Worm (Caenorhabditis elegans) whole organism, L4 larva: ENCODE measurements around the gene F53A2.11.
A peak's percentile ranks its signal among the peaks of the same experiment; 100 is the strongest.

Experiments used
- F10B5.3 ChIP-seq: sonication (generic microtip); optimal IDR thresholded peaks from 2 replicates; lab custom pipeline; 2016; ENCODE audit warnings: mild to moderate bottlenecking, missing genetic modification characterization, missing compliant biosample characterization
- F37D6.2 ChIP-seq: sonication (generic microtip); optimal IDR thresholded peaks from 2 replicates; lab custom pipeline; 2016; ENCODE audit warnings: mild to moderate bottlenecking, missing genetic modification characterization, missing compliant biosample characterization
- R02D3.7 ChIP-seq: fragments of 150-350 bp; sonication (generic microtip); optimal IDR thresholded peaks from 3 replicates; lab custom pipeline; 2014; ENCODE audit warnings: missing biosample characterization, missing genetic modification characterization
- T26A8.4 ChIP-seq: fragments of 200-800 bp; sonication (Bioruptor generic); IDR thresholded peaks from 2 replicates; pipeline ENCODE4 v1.3.6; 2022; ENCODE audit warnings: missing genetic modification characterization, missing compliant biosample characterization
- Y105C5A.15 ChIP-seq: fragments of 200-800 bp; sonication (Bioruptor generic); IDR thresholded peaks from 2 replicates; pipeline ENCODE4 v1.3.6; 2022; ENCODE audit warnings: missing genetic modification characterization, missing compliant biosample characterization
- ZK337.2 ChIP-seq: fragments of 200-800 bp; sonication (Bioruptor generic); IDR thresholded peaks from 2 replicates; pipeline ENCODE4 v1.3.6; 2022; ENCODE audit warnings: missing genetic modification reagents, missing genetic modification characterization, missing compliant biosample characterization
- aha-1 ChIP-seq: fragments of 150-350 bp; peaks from one replicate; lab custom pipeline; 2014; ENCODE audit warnings: missing biosample characterization, missing genetic modification characterization
- ceh-28 ChIP-seq: fragments of 150-350 bp; optimal IDR thresholded peaks from 2 replicates; lab custom pipeline; 2014; ENCODE audit warnings: missing biosample characterization, missing genetic modification reagents, missing genetic modification characterization
- ceh-32 ChIP-seq: sonication (generic microtip); optimal IDR thresholded peaks from 2 replicates; lab custom pipeline; 2016; ENCODE audit warnings: mild to moderate bottlenecking, missing genetic modification characterization, missing compliant biosample characterization; ENCODE audit not compliant: poor library complexity
- ceh-82 ChIP-seq: sonication (generic microtip); optimal IDR thresholded peaks from 2 replicates; lab custom pipeline; 2017; ENCODE audit warnings: missing biosample characterization, missing genetic modification characterization
- ces-1 ChIP-seq: fragments of 150-350 bp; sonication (generic microtip); optimal IDR thresholded peaks from 4 replicates; lab custom pipeline; 2014; ENCODE audit warnings: missing biosample characterization, missing genetic modification reagents, missing genetic modification characterization
- cey-2 ChIP-seq: sonication (generic microtip); optimal IDR thresholded peaks from 3 replicates; lab custom pipeline; 2017; ENCODE audit warnings: missing genetic modification characterization, mild to moderate bottlenecking, missing compliant biosample characterization, antibody characterized with exemption, borderline replicate concordance; ENCODE audit not compliant: insufficient read depth
- ctbp-1 ChIP-seq: fragments of 200-800 bp; sonication (Bioruptor generic); IDR thresholded peaks from 2 replicates; pipeline ENCODE4 v1.3.6; 2022; ENCODE audit warnings: missing genetic modification reagents, missing genetic modification characterization, missing compliant biosample characterization
- dmd-8 ChIP-seq: fragments of 200-800 bp; sonication (Bioruptor generic); IDR thresholded peaks from 2 replicates; pipeline ENCODE4 v1.3.6; 2022; ENCODE audit warnings: missing genetic modification characterization, missing compliant biosample characterization
- dpl-1 ChIP-seq: fragments of 150-350 bp; optimal IDR thresholded peaks from 2 replicates; lab custom pipeline; 2014; ENCODE audit warnings: missing biosample characterization, missing genetic modification reagents, missing genetic modification characterization
- egl-43 ChIP-seq: fragments of 200-800 bp; sonication (Bioruptor generic); IDR thresholded peaks from 2 replicates; pipeline ENCODE4 v1.3.6; 2022; ENCODE audit warnings: missing genetic modification reagents, missing genetic modification characterization, missing compliant biosample characterization
- fkh-10 ChIP-seq: fragments of 150-350 bp; optimal IDR thresholded peaks from 2 replicates; lab custom pipeline; 2014; ENCODE audit warnings: missing biosample characterization, missing genetic modification reagents, missing genetic modification characterization
- fos-1 ChIP-seq: fragments of 150-350 bp; optimal IDR thresholded peaks from 2 replicates; lab custom pipeline; 2014; ENCODE audit warnings: missing biosample characterization, missing genetic modification characterization
- gei-8 ChIP-seq: fragments of 200-800 bp; sonication (Bioruptor generic); optimal IDR thresholded peaks from 2 replicates; lab custom pipeline; 2018; ENCODE audit warnings: mild to moderate bottlenecking, missing genetic modification characterization, missing compliant biosample characterization
- hlh-11 ChIP-seq: fragments of 200-800 bp; sonication (Bioruptor generic); optimal IDR thresholded peaks from 2 replicates; lab custom pipeline; 2018; ENCODE audit warnings: mild to moderate bottlenecking, missing genetic modification characterization, missing compliant biosample characterization
- hlh-30 ChIP-seq: sonication (generic microtip); optimal IDR thresholded peaks from 2 replicates; lab custom pipeline; 2017; ENCODE audit warnings: antibody characterized with exemption, mild to moderate bottlenecking, missing genetic modification characterization, missing compliant biosample characterization; ENCODE audit not compliant: insufficient read depth
- jun-1 ChIP-seq: fragments of 150-350 bp; optimal IDR thresholded peaks from 2 replicates; lab custom pipeline; 2014; ENCODE audit warnings: missing biosample characterization, missing genetic modification reagents, missing genetic modification characterization
- lin-15B ChIP-seq: fragments of 150-350 bp; sonication (generic microtip); optimal IDR thresholded peaks from 3 replicates; lab custom pipeline; 2014; ENCODE audit warnings: missing biosample characterization, missing genetic modification characterization
- lin-29 ChIP-seq: fragments of 200-800 bp; sonication (Bioruptor generic); IDR thresholded peaks from 2 replicates; pipeline ENCODE4 v1.3.6; 2022; ENCODE audit warnings: missing genetic modification reagents, missing genetic modification characterization, missing compliant biosample characterization
- lin-38 ChIP-seq: fragments of 200-800 bp; sonication (Bioruptor generic); IDR thresholded peaks from 2 replicates; pipeline ENCODE4 v1.3.6; 2022; ENCODE audit warnings: missing genetic modification reagents, missing genetic modification characterization, missing compliant biosample characterization
- mdt-29 ChIP-seq: fragments of 200-800 bp; sonication (Bioruptor generic); IDR thresholded peaks from 2 replicates; pipeline ENCODE4 v1.3.6; 2022; ENCODE audit warnings: missing genetic modification reagents, missing genetic modification characterization, missing compliant biosample characterization
- mep-1 ChIP-seq: fragments of 150-350 bp; sonication (generic microtip); optimal IDR thresholded peaks from 3 replicates; lab custom pipeline; 2014; ENCODE audit warnings: missing biosample characterization, missing genetic modification characterization
- mxl-2 ChIP-seq: fragments of 200-800 bp; sonication (Bioruptor generic); conservative IDR thresholded peaks from 2 replicates; pipeline ENCODE4 v1.3.6; 2022; ENCODE audit warnings: missing genetic modification reagents, missing genetic modification characterization, missing compliant biosample characterization
- nhr-111 ChIP-seq: fragments of 200-800 bp; sonication (Bioruptor generic); optimal IDR thresholded peaks from 2 replicates; lab custom pipeline; 2018; ENCODE audit warnings: mild to moderate bottlenecking, missing genetic modification characterization, missing compliant biosample characterization
- nhr-25 ChIP-seq: sonication (generic microtip); optimal IDR thresholded peaks from 2 replicates; lab custom pipeline; 2017; ENCODE audit warnings: missing genetic modification characterization, mild to moderate bottlenecking, missing compliant biosample characterization, antibody characterized with exemption, moderate library complexity, borderline replicate concordance; ENCODE audit not compliant: insufficient read depth
- nhr-28 ChIP-seq: fragments of 150-350 bp; optimal IDR thresholded peaks from 2 replicates; lab custom pipeline; 2014; ENCODE audit warnings: missing biosample characterization, missing genetic modification characterization
- nhr-41 ChIP-seq: fragments of 200-800 bp; sonication (Bioruptor generic); IDR thresholded peaks from 2 replicates; pipeline ENCODE4 v1.3.6; 2022; ENCODE audit warnings: missing genetic modification reagents, missing genetic modification characterization, missing compliant biosample characterization
- nhr-77 ChIP-seq: fragments of 150-350 bp; optimal IDR thresholded peaks from 2 replicates; lab custom pipeline; 2014; ENCODE audit warnings: missing biosample characterization, missing genetic modification characterization
- rbr-2 ChIP-seq: sonication (generic microtip); optimal IDR thresholded peaks from 2 replicates; lab custom pipeline; 2016; ENCODE audit warnings: missing genotype, missing genetic modification characterization, missing compliant biosample characterization
- saeg-2 ChIP-seq: fragments of 200-800 bp; sonication (Bioruptor generic); IDR thresholded peaks from 2 replicates; pipeline ENCODE4 v1.3.6; 2022; ENCODE audit warnings: missing genetic modification reagents, missing genetic modification characterization, missing compliant biosample characterization
- set-16 ChIP-seq: fragments of 200-800 bp; sonication (Bioruptor generic); IDR thresholded peaks from 2 replicates; pipeline ENCODE4 v1.3.6; 2022; ENCODE audit warnings: missing genetic modification reagents, missing genetic modification characterization, missing compliant biosample characterization
- snpc-1.2 ChIP-seq: fragments of 200-800 bp; sonication (Bioruptor generic); IDR thresholded peaks from 2 replicates; pipeline ENCODE4 v1.3.6; 2022; ENCODE audit warnings: missing genetic modification reagents, missing genetic modification characterization, missing compliant biosample characterization
- tag-97 ChIP-seq: fragments of 200-800 bp; sonication (Bioruptor generic); IDR thresholded peaks from 2 replicates; pipeline ENCODE4 v1.3.6; 2022; ENCODE audit warnings: missing genetic modification characterization, missing compliant biosample characterization
- unc-130 ChIP-seq: sonication (generic microtip); optimal IDR thresholded peaks from 2 replicates; lab custom pipeline; 2016; ENCODE audit warnings: missing genetic modification reagents, missing genetic modification characterization, missing compliant biosample characterization
- vab-7 ChIP-seq: fragments of 200-800 bp; sonication (Bioruptor generic); IDR thresholded peaks from 2 replicates; pipeline ENCODE4 v1.3.6; 2022; ENCODE audit warnings: missing genetic modification reagents, missing genetic modification characterization, missing compliant biosample characterization
- zfp-2 ChIP-seq: sonication (generic microtip); optimal IDR thresholded peaks from 2 replicates; lab custom pipeline; 2016; ENCODE audit warnings: mild to moderate bottlenecking, missing genetic modification characterization, missing compliant biosample characterization
- zip-2 ChIP-seq: fragments of 150-350 bp; optimal IDR thresholded peaks from 2 replicates; lab custom pipeline; 2014; ENCODE audit warnings: missing biosample characterization, missing genetic modification characterization

The F53A2.11 gene

ce11 chrIII:13344538-13345136 is 22.2 kb upstream of the F53A2.11 start, which contains the start of gene acaa-2 (continued):
- TF ChIP-seq ceh-28 (no peak), T26A8.4 (GFP tag; lab: Robert Waterston, UW) (no peak), saeg-2 (GFP tag; lab: Robert Waterston, UW) (no peak), hlh-11 (tag; lab: Kevin White, UChicago) (peak; percentile 40), zip-2 (tag; lab: Kevin White, UChicago) (no peak), unc-130 (GFP tag; lab: Kevin White, UChicago) (no peak), vab-7 (GFP tag; lab: Robert Waterston, UW) (no peak), nhr-111 (GFP tag; lab: Kevin White, UChicago) (no peak), ceh-82 (tag; lab: Kevin White, UChicago) (no peak), gei-8 (no peak), mxl-2 (no peak), dpl-1 (peak; percentile 37), nhr-77 (tag; lab: Kevin White, UChicago) (peak; percentile 5)

- TF ChIP-seq nhr-28 (tag; lab: Kevin White, UChicago) (no peak), mep-1 (no peak), ces-1 (GFP tag; lab: Kevin White, UChicago) (no peak), hlh-11 (tag; lab: Kevin White, UChicago) (no peak), snpc-1.2 (peak; percentile 14; the same call in 1 of the 2 replicates), lin-29 (GFP tag; lab: Robert Waterston, UW) (no peak), lin-38 (no peak), cey-2 (no peak), aha-1 (tag; lab: Kevin White, UChicago) (peak; percentile 61), F10B5.3 (tag; lab: Kevin White, UChicago) (no peak), dmd-8 (0 out of 2 replicates have a peak, but pooled peaks have one; percentile 14), nhr-77 (tag; lab: Kevin White, UChicago) (no peak), fkh-10 (GFP tag; lab: Kevin White, UChicago) (no peak), R02D3.7 (tag; lab: Kevin White, UChicago) (no peak), egl-43 (GFP tag; lab: Robert Waterston, UW) (no peak), Y105C5A.15 (peak; percentile 67; the same call in 1 of the 2 replicates), set-16 (0 out of 2 replicates have a peak, but pooled peaks have one; percentile 4), mdt-29 (GFP tag; lab: Robert Waterston, UW) (no peak), fos-1 (tag; lab: Kevin White, UChicago) (no peak), zfp-2 (tag; lab: Kevin White, UChicago) (no peak), vab-7 (GFP tag; lab: Robert Waterston, UW) (no peak), ctbp-1 (no peak)
Observed at ce11 chrIII:13343562-13344139, 21.2 kb upstream of the F53A2.11 start.

ce11 chrIII:13343117-13343516 is 20.6 kb upstream of the F53A2.11 start, which contains the start of gene ife-1:
ife-1 (plus strand) TSS chrIII:13343417.
- TF ChIP-seq nhr-41 (no peak), ces-1 (GFP tag; lab: Kevin White, UChicago) (no peak), ceh-32 (tag; lab: Kevin White, UChicago) (no peak), ZK337.2 (GFP tag; lab: Robert Waterston, UW) (no peak), snpc-1.2 (no peak), nhr-25 (tag; lab: Kevin White, UChicago) (no peak), F10B5.3 (tag; lab: Kevin White, UChicago) (no peak), lin-15B (tag; lab: Kevin White, UChicago) (no peak), unc-130 (GFP tag; lab: Kevin White, UChicago) (no peak), rbr-2 (tag; lab: Kevin White, UChicago) (no peak), tag-97 (GFP tag; lab: Robert Waterston, UW) (no peak), set-16 (no peak), hlh-30 (tag; lab: Kevin White, UChicago) (no peak), jun-1 (no peak), F37D6.2 (tag; lab: Kevin White, UChicago) (no peak), fos-1 (tag; lab: Kevin White, UChicago) (no peak)
